Worm (Caenorhabditis elegans): ENCODE results near the gene B0198.3.

Gene B0198.3

ce11 chrX:12007905-12008466 lies 48.9 kb downstream of the B0198.3 start:
- peak; percentile 29 for TF ChIP-seq nhr-25 (tag; optimal IDR thresholded peaks at IDR 0.05)
- no peak for TF ChIP-seq aly-2 (tag; optimal IDR thresholded peaks at IDR 0.05)

ce11 chrX:12006470-12006869 lies 50.4 kb downstream of the B0198.3 start:
- TF ChIP-seq elt-2 (tag; optimal IDR thresholded peaks at IDR 0.05) = peak; percentile 8
- TF ChIP-seq zag-1 (tag; optimal IDR thresholded peaks at IDR 0.05) = no peak

ce11 chrX:12005499-12005959 lies 51.3 kb downstream of the B0198.3 start, which contains the start of gene sma-5:
sma-5 (minus strand) TSS chrX:12005549.
- no peak for TF ChIP-seq nhr-67 (tag; optimal IDR thresholded peaks at IDR 0.05)
- no peak for TF ChIP-seq R02D3.7 (tag; optimal IDR thresholded peaks at IDR 0.05)
- TF ChIP-seq pqm-1 (tag; optimal IDR thresholded peaks at IDR 0.05) = no peak
- no peak for TF ChIP-seq ceh-82 (tag; optimal IDR thresholded peaks at IDR 0.05)
- TF ChIP-seq egl-5 (tag; optimal IDR thresholded peaks at IDR 0.05) = no peak
- no peak for TF ChIP-seq lsy-12 (tag; optimal IDR thresholded peaks at IDR 0.05)
- no peak for TF ChIP-seq sea-2 (GFP tag; optimal IDR thresholded peaks at IDR 0.05)
- no peak for TF ChIP-seq nfya-1 (tag; optimal IDR thresholded peaks at IDR 0.05; ENCODE audit: insufficient read depth)
- TF ChIP-seq lin-39 (tag; optimal IDR thresholded peaks at IDR 0.05) = no peak
- no peak for TF ChIP-seq tbx-2 (tag; optimal IDR thresholded peaks at IDR 0.05)
- no peak for TF ChIP-seq ztf-11 (tag; optimal IDR thresholded peaks at IDR 0.05)
- TF ChIP-seq elt-3 (tag; optimal IDR thresholded peaks at IDR 0.05) = no peak
- TF ChIP-seq aly-2 (tag; optimal IDR thresholded peaks at IDR 0.05) = no peak

- TF ChIP-seq sea-2 (GFP tag; optimal IDR thresholded peaks at IDR 0.05) (no peak), egl-5 (tag; optimal IDR thresholded peaks at IDR 0.05) (no peak), ztf-11 (tag; optimal IDR thresholded peaks at IDR 0.05) (no peak), ztf-4 (tag; optimal IDR thresholded peaks at IDR 0.05) (no peak), ama-1 (optimal IDR thresholded peaks at IDR 0.05) (no peak), snpc-4 (tag; optimal IDR thresholded peaks at IDR 0.05) (no peak), unc-62 (GFP tag; optimal IDR thresholded peaks at IDR 0.05) (no peak), jun-1 (tag; optimal IDR thresholded peaks at IDR 0.05) (peak; percentile 1), ceh-16 (tag; optimal IDR thresholded peaks at IDR 0.05) (no peak), ceh-9 (tag; optimal IDR thresholded peaks at IDR 0.05) (no peak), pqm-1 (tag; optimal IDR thresholded peaks at IDR 0.05) (peak; percentile 40), elt-2 (tag; optimal IDR thresholded peaks at IDR 0.05) (peak; percentile 70), fkh-10 (GFP tag; optimal IDR thresholded peaks at IDR 0.05) (no peak), egl-27 (tag; optimal IDR thresholded peaks at IDR 0.05) (no peak), aly-2 (tag; optimal IDR thresholded peaks at IDR 0.05) (no peak), unc-39 (tag; optimal IDR thresholded peaks at IDR 0.05) (no peak), nhr-25 (tag; optimal IDR thresholded peaks at IDR 0.05) (no peak), nhr-67 (tag; optimal IDR thresholded peaks at IDR 0.05) (no peak), R02D3.7 (tag; optimal IDR thresholded peaks at IDR 0.05) (no peak), nhr-12 (tag; optimal IDR thresholded peaks at IDR 0.05) (no peak), nhr-237 (tag; optimal IDR thresholded peaks at IDR 0.05) (no peak)
Observed at ce11 chrX:12004925-12005324, 51.9 kb downstream of the B0198.3 start.

ce11 chrX:12003969-12004368 lies 52.9 kb downstream of the B0198.3 start:
- peak; percentile 2 for TF ChIP-seq pqm-1 (tag; optimal IDR thresholded peaks at IDR 0.05)
- no peak for TF ChIP-seq eor-1 (tag; optimal IDR thresholded peaks at IDR 0.05)
- peak; percentile 35 for TF ChIP-seq elt-2 (tag; optimal IDR thresholded peaks at IDR 0.05)
- no peak for TF ChIP-seq lin-39 (tag; optimal IDR thresholded peaks at IDR 0.05)

ce11 chrX:12001600-12001999 lies 55.3 kb downstream of the B0198.3 start:
- TF ChIP-seq egl-5 (tag; optimal IDR thresholded peaks at IDR 0.05) (no peak), jun-1 (tag; optimal IDR thresholded peaks at IDR 0.05) (no peak), eor-1 (tag; optimal IDR thresholded peaks at IDR 0.05) (no peak), nhr-43 (tag; optimal IDR thresholded peaks at IDR 0.05; ENCODE audit: poor library complexity, severe bottlenecking) (no peak), ama-1 (optimal IDR thresholded peaks at IDR 0.05) (no peak), mdl-1 (tag; optimal IDR thresholded peaks at IDR 0.05) (no peak), pha-4 (tag; optimal IDR thresholded peaks at IDR 0.05) (no peak), tbx-2 (tag; optimal IDR thresholded peaks at IDR 0.05) (no peak), fkh-2 (tag; optimal IDR thresholded peaks at IDR 0.05) (no peak), nhr-237 (tag; optimal IDR thresholded peaks at IDR 0.05) (no peak), fkh-10 (GFP tag; optimal IDR thresholded peaks at IDR 0.05) (no peak), aly-2 (tag; optimal IDR thresholded peaks at IDR 0.05) (no peak), elt-2 (tag; optimal IDR thresholded peaks at IDR 0.05) (peak; percentile 67), nhr-23 (tag; optimal IDR thresholded peaks at IDR 0.05) (no peak), ceh-9 (tag; optimal IDR thresholded peaks at IDR 0.05) (no peak), nhr-76 (tag; optimal IDR thresholded peaks at IDR 0.05) (no peak), pqm-1 (tag; optimal IDR thresholded peaks at IDR 0.05) (peak; percentile 2), elt-1 (tag; optimal IDR thresholded peaks at IDR 0.05) (no peak)

All from whole organism, L3 larva.